Worm (Caenorhabditis elegans): Measurements from ENCODE around the gene Y38H6C.4.

Gene Y38H6C.4

DNA sequence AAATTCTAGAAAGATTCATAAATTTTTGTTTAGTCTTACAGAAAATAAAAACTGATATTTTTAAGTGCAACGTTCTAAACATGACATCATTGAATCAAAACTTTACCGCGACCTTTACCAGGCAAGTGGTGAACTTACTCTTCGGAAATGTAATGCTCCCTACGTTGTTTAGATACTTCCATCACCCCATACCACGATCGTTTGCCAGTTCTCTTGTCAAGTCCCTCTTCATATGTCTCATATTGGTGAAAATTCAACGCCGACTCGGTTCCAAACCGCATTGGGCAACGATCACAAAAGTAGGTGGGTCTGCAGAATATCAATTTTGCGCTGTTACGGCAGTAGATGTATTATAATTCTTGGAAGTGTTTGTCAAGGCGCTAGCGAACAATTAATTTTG lies 44.1 kb downstream of the Y38H6C.4 start, which contains the start of gene B0250.18:
B0250.18 (minus strand) TSS at position 101 of the 400 bp plus-strand sequence.
- TF ChIP-seq mdl-1 (tag; optimal IDR thresholded peaks at IDR 0.05) (no peak), nhr-21 (tag; optimal IDR thresholded peaks at IDR 0.05) (no peak), nhr-10 (tag; optimal IDR thresholded peaks at IDR 0.05) (no peak), unc-62 (GFP tag; optimal IDR thresholded peaks at IDR 0.05) (no peak), crh-2 (tag; optimal IDR thresholded peaks at IDR 0.05) (no peak), unc-55 (GFP tag; optimal IDR thresholded peaks at IDR 0.05) (no peak), R02D3.7 (tag; optimal IDR thresholded peaks at IDR 0.05) (no peak), nhr-77 (tag; optimal IDR thresholded peaks at IDR 0.05) (no peak), ztf-4 (tag; optimal IDR thresholded peaks at IDR 0.05) (no peak), F13H6.1 (tag; optimal IDR thresholded peaks at IDR 0.05) (no peak), nhr-12 (tag; optimal IDR thresholded peaks at IDR 0.05) (no peak), sma-3 (GFP tag; optimal IDR thresholded peaks at IDR 0.05) (no peak), skn-1 (tag; optimal IDR thresholded peaks at IDR 0.05) (no peak), ceh-82 (tag; optimal IDR thresholded peaks at IDR 0.05) (no peak), nhr-11 (tag; optimal IDR thresholded peaks at IDR 0.05) (no peak), zag-1 (tag; optimal IDR thresholded peaks at IDR 0.05) (no peak), ceh-16 (tag; optimal IDR thresholded peaks at IDR 0.05) (no peak)

- TF ChIP-seq zag-1 (tag; optimal IDR thresholded peaks at IDR 0.05) (no peak), nhr-6 (tag; optimal IDR thresholded peaks at IDR 0.05) (no peak), nhr-77 (tag; optimal IDR thresholded peaks at IDR 0.05) (no peak), C34F6.9 (tag; optimal IDR thresholded peaks at IDR 0.05) (peak; percentile 5), nhr-12 (tag; optimal IDR thresholded peaks at IDR 0.05) (no peak), sma-3 (GFP tag; optimal IDR thresholded peaks at IDR 0.05) (no peak), ceh-16 (tag; optimal IDR thresholded peaks at IDR 0.05) (no peak), ztf-1 (GFP tag; conservative IDR thresholded peaks at IDR 0.05) (no peak), ztf-11 (tag; optimal IDR thresholded peaks at IDR 0.05) (no peak), dmd-4 (tag; optimal IDR thresholded peaks at IDR 0.05) (no peak), unc-55 (GFP tag; optimal IDR thresholded peaks at IDR 0.05) (peak; percentile 3), ceh-82 (tag; optimal IDR thresholded peaks at IDR 0.05) (no peak)
Measured at ce11 chrV:20457155-20457554, 47.7 kb downstream of the Y38H6C.4 start.

ce11 chrV:20455637-20456036 lies 49.3 kb downstream of the Y38H6C.4 start:
- no peak for TF ChIP-seq sem-4 (tag; optimal IDR thresholded peaks at IDR 0.05)
- no peak for TF ChIP-seq aly-2 (tag; optimal IDR thresholded peaks at IDR 0.05)
- no peak for TF ChIP-seq lsy-2 (tag; optimal IDR thresholded peaks at IDR 0.05)
- TF ChIP-seq lin-39 (tag; optimal IDR thresholded peaks at IDR 0.05), result no peak
- no peak for TF ChIP-seq ceh-16 (tag; optimal IDR thresholded peaks at IDR 0.05)
- TF ChIP-seq nhr-12 (tag; optimal IDR thresholded peaks at IDR 0.05), result no peak
- no peak for TF ChIP-seq ZK546.5 (tag; optimal IDR thresholded peaks at IDR 0.05)
- TF ChIP-seq nhr-129 (tag; optimal IDR thresholded peaks at IDR 0.05), result peak; percentile 1
- no peak for TF ChIP-seq peb-1 (tag; optimal IDR thresholded peaks at IDR 0.05)
- TF ChIP-seq nhr-11 (tag; optimal IDR thresholded peaks at IDR 0.05), result no peak
- TF ChIP-seq elt-1 (tag; optimal IDR thresholded peaks at IDR 0.05), result no peak
- no peak for TF ChIP-seq F13H6.1 (tag; optimal IDR thresholded peaks at IDR 0.05)
- TF ChIP-seq mbf-1 (tag; optimal IDR thresholded peaks at IDR 0.05), result no peak
- TF ChIP-seq lin-13 (GFP tag; optimal IDR thresholded peaks at IDR 0.05), result no peak
- TF ChIP-seq ztf-1 (GFP tag; conservative IDR thresholded peaks at IDR 0.05), result no peak
- peak; percentile 96 for TF ChIP-seq snpc-4 (tag; optimal IDR thresholded peaks at IDR 0.05)
- peak; percentile 8 for TF ChIP-seq unc-55 (GFP tag; optimal IDR thresholded peaks at IDR 0.05)
- no peak for TF ChIP-seq sma-3 (GFP tag; optimal IDR thresholded peaks at IDR 0.05)
- no peak for TF ChIP-seq ama-1 (optimal IDR thresholded peaks at IDR 0.05)

Data from whole organism, L2 larva.